Fruit fly (Drosophila melanogaster): ENCODE data around the gene CG6980.

Gene CG6980

dm6 chr3R:24768538-24769401 is 38.7 kb upstream of the CG6980 start, which contains the start of gene CG13631 (continued):
- TF ChIP-seq CG9437 (GFP tag; optimal IDR thresholded peaks at IDR 0.05) (peak; percentile 90), CG13287 (GFP tag; IDR thresholded peaks at IDR 0.05; ENCODE audit: partially characterized antibody) (no peak; the same call in 1 of the 2 replicates), CG11398 (GFP tag; optimal IDR thresholded peaks at IDR 0.05) (peak; percentile 88), D19B (GFP tag; optimal IDR thresholded peaks at IDR 0.05) (peak; percentile 33), dysf (GFP tag; IDR thresholded peaks at IDR 0.05) (peak; percentile 94), CoRest (tag; optimal IDR thresholded peaks at IDR 0.05) (peak; percentile 97), tx (GFP tag; optimal IDR thresholded peaks at IDR 0.05) (peak; percentile 91), B-H1 (GFP tag; IDR thresholded peaks at IDR 0.05) (peak; percentile 87), pnt (GFP tag; optimal IDR thresholded peaks at IDR 0.05) (peak; percentile 97), CG10274 (GFP tag; optimal IDR thresholded peaks at IDR 0.05) (peak; percentile 74), ems (GFP tag; optimal IDR thresholded peaks at IDR 0.05) (peak; percentile 92), gsb-n (tag; optimal IDR thresholded peaks at IDR 0.05) (peak; percentile 96), pb (GFP tag; optimal IDR thresholded peaks at IDR 0.05) (peak; percentile 92), CG6175 (GFP tag; IDR thresholded peaks at IDR 0.05) (no peak), oc (tag; optimal IDR thresholded peaks at IDR 0.05) (peak; percentile 96), ewg (GFP tag; optimal IDR thresholded peaks at IDR 0.05) (peak; percentile 96), Aef1 (GFP tag; IDR thresholded peaks at IDR 0.05) (peak; percentile 78), CG2129 (GFP tag; IDR thresholded peaks at IDR 0.05; ENCODE audit: partially characterized antibody) (no peak), Doc2 (GFP tag; IDR thresholded peaks at IDR 0.05) (peak; percentile 69), CG10959 (GFP tag; IDR thresholded peaks at IDR 0.05) (peak; percentile 83), slou (GFP tag; optimal IDR thresholded peaks at IDR 0.05) (peak; percentile 74), CG14710 (tag; optimal IDR thresholded peaks at IDR 0.05) (peak; percentile 97), gsb (GFP tag; IDR thresholded peaks at IDR 0.05) (peak; percentile 54; the same call in 1 of the 2 replicates), HLH54F (GFP tag; optimal IDR thresholded peaks at IDR 0.05) (peak; percentile 73), Antp (GFP tag; optimal IDR thresholded peaks at IDR 0.05) (peak; percentile 94), dan (GFP tag; IDR thresholded peaks at IDR 0.05) (peak; percentile 56; the same call in 1 of the 2 replicates), grau (tag; optimal IDR thresholded peaks at IDR 0.05) (peak; percentile 92), CG8281 (tag; optimal IDR thresholded peaks at IDR 0.05) (peak; percentile 80), emc (GFP tag; optimal IDR thresholded peaks at IDR 0.05) (peak; percentile 10), NFAT (GFP tag; IDR thresholded peaks at IDR 0.05) (no peak), usp (GFP tag; optimal IDR thresholded peaks at IDR 0.05) (no peak), CG30403 (GFP tag; optimal IDR thresholded peaks at IDR 0.05) (peak; percentile 98), CG6654 (GFP tag; optimal IDR thresholded peaks at IDR 0.05) (peak; percentile 87), mam (GFP tag; optimal IDR thresholded peaks at IDR 0.05) (peak; percentile 85), stwl (tag; optimal IDR thresholded peaks at IDR 0.05) (no peak), CG11085 (GFP tag; IDR thresholded peaks at IDR 0.05) (no peak; the same call in 1 of the 2 replicates), Tbp (GFP tag; optimal IDR thresholded peaks at IDR 0.05) (no peak), en (GFP tag; optimal IDR thresholded peaks at IDR 0.05) (peak; percentile 91), Eip74EF (GFP tag; optimal IDR thresholded peaks at IDR 0.05) (peak in 1 of 2 experiments; percentile 96), CG10565 (GFP tag; optimal IDR thresholded peaks at IDR 0.05) (peak; percentile 89), CG4617 (GFP tag; optimal IDR thresholded peaks at IDR 0.05; ENCODE audit: borderline replicate concordance) (peak; percentile 83), CG12942 (GFP tag; optimal IDR thresholded peaks at IDR 0.05) (peak; percentile 90), CG1647 (GFP tag; optimal IDR thresholded peaks at IDR 0.05) (peak; percentile 89), onecut (GFP tag; IDR thresholded peaks at IDR 0.05) (peak; percentile 82), HmgZ (tag; optimal IDR thresholded peaks at IDR 0.05) (peak; percentile 55), toy (GFP tag; IDR thresholded peaks at IDR 0.05) (peak; percentile 64; the same call in 1 of the 2 replicates), CG8359 (GFP tag; optimal IDR thresholded peaks at IDR 0.05; ENCODE audit: borderline replicate concordance) (peak; percentile 91), CG12299 (tag; optimal IDR thresholded peaks at IDR 0.05) (peak; percentile 78)

Measured in whole organism, embryonic.